Worm (Caenorhabditis elegans) whole organism, late embryonic: ENCODE data around the gene C29E4.12.

Experiments used
- C08G9.2 ChIP-seq: sonication (generic microtip); optimal IDR thresholded peaks from 2 replicates; lab custom pipeline; 2016; ENCODE audit warnings: mild to moderate bottlenecking, missing genetic modification characterization, moderate library complexity, missing compliant biosample characterization
- F13H6.1 ChIP-seq: sonication (generic microtip); optimal IDR thresholded peaks from 2 replicates; lab custom pipeline; 2016; ENCODE audit warnings: missing genetic modification characterization, missing compliant biosample characterization
- T23F11.4 ChIP-seq: fragments of 200-800 bp; sonication (Bioruptor generic); optimal IDR thresholded peaks from 2 replicates; lab custom pipeline; 2018; ENCODE audit warnings: mild to moderate bottlenecking, missing genetic modification characterization, missing compliant biosample characterization
- ama-1 ChIP-seq: fragments of 150-350 bp; optimal IDR thresholded peaks from 2 replicates; lab custom pipeline; 2014
- ceh-14 ChIP-seq: sonication (generic microtip); optimal IDR thresholded peaks from 2 replicates; lab custom pipeline; 2016; ENCODE audit warnings: missing genotype, missing genetic modification characterization, missing compliant biosample characterization
- ceh-18 ChIP-seq: sonication (generic microtip); optimal IDR thresholded peaks from 2 replicates; lab custom pipeline; 2016; ENCODE audit warnings: missing genetic modification characterization, missing compliant biosample characterization
- ceh-19 ChIP-seq: fragments of 200-800 bp; sonication (Bioruptor generic); optimal IDR thresholded peaks from 2 replicates; lab custom pipeline; 2018; ENCODE audit warnings: mild to moderate bottlenecking, missing genetic modification characterization, missing compliant biosample characterization
- ceh-2 ChIP-seq: sonication (generic microtip); optimal IDR thresholded peaks from 2 replicates; lab custom pipeline; 2016; ENCODE audit warnings: missing genotype, missing genetic modification characterization, missing compliant biosample characterization
- ceh-31 ChIP-seq: sonication (generic microtip); optimal IDR thresholded peaks from 2 replicates; lab custom pipeline; 2016; ENCODE audit warnings: missing genetic modification characterization, missing compliant biosample characterization
- ceh-34 ChIP-seq: sonication (generic microtip); optimal IDR thresholded peaks from 2 replicates; lab custom pipeline; 2016; ENCODE audit warnings: mild to moderate bottlenecking, missing genetic modification characterization, missing compliant biosample characterization
- ceh-6 ChIP-seq: fragments of 200-800 bp; sonication (Bioruptor generic); optimal IDR thresholded peaks from 2 replicates; lab custom pipeline; 2018; ENCODE audit warnings: mild to moderate bottlenecking, missing genetic modification characterization, missing compliant biosample characterization
- ceh-9 ChIP-seq: sonication (generic microtip); optimal IDR thresholded peaks from 2 replicates; lab custom pipeline; 2016; ENCODE audit warnings: mild to moderate bottlenecking, missing genetic modification characterization, inconsistent platforms, missing compliant biosample characterization
- che-1 ChIP-seq: sonication (generic microtip); optimal IDR thresholded peaks from 2 replicates; lab custom pipeline; 2016; ENCODE audit warnings: mild to moderate bottlenecking, missing genetic modification characterization, missing compliant biosample characterization
- dmd-4 ChIP-seq: sonication (generic microtip); optimal IDR thresholded peaks from 2 replicates; lab custom pipeline; 2016; ENCODE audit warnings: borderline replicate concordance, missing genetic modification characterization, missing compliant biosample characterization
- elt-2 ChIP-seq: sonication (generic microtip); optimal IDR thresholded peaks from 2 replicates; lab custom pipeline; 2016; ENCODE audit warnings: missing genetic modification reagents, missing genetic modification characterization, missing compliant biosample characterization
- elt-4 ChIP-seq: sonication (generic microtip); optimal IDR thresholded peaks from 2 replicates; lab custom pipeline; 2016; ENCODE audit warnings: missing genetic modification characterization, missing compliant biosample characterization
- ets-4 ChIP-seq: sonication (generic microtip); optimal IDR thresholded peaks from 2 replicates; lab custom pipeline; 2016; ENCODE audit warnings: missing genetic modification characterization, missing compliant biosample characterization
- fax-1 ChIP-seq: sonication (generic microtip); optimal IDR thresholded peaks from 2 replicates; lab custom pipeline; 2016; ENCODE audit warnings: missing genotype, missing genetic modification characterization, missing compliant biosample characterization
- fkh-10 ChIP-seq: fragments of 150-350 bp; optimal IDR thresholded peaks from 2 replicates; lab custom pipeline; 2014; ENCODE audit warnings: missing biosample characterization, missing genetic modification reagents, missing genetic modification characterization
- fkh-6 ChIP-seq: sonication (generic microtip); optimal IDR thresholded peaks from 2 replicates; lab custom pipeline; 2016; ENCODE audit warnings: missing genetic modification characterization, missing compliant biosample characterization
- hlh-13 ChIP-seq: fragments of 200-800 bp; sonication (Bioruptor generic); optimal IDR thresholded peaks from 2 replicates; lab custom pipeline; 2018; ENCODE audit warnings: mild to moderate bottlenecking, missing genetic modification characterization, missing compliant biosample characterization
- hlh-30 ChIP-seq: sonication (generic microtip); optimal IDR thresholded peaks from 2 replicates; lab custom pipeline; 2017; ENCODE audit warnings: antibody characterized with exemption, missing genetic modification characterization, missing compliant biosample characterization; ENCODE audit not compliant: insufficient read depth
- hlh-6 ChIP-seq: sonication (generic microtip); optimal IDR thresholded peaks from 2 replicates; lab custom pipeline; 2016; ENCODE audit warnings: missing genotype, missing genetic modification characterization, missing compliant biosample characterization
- lim-6 ChIP-seq: sonication (generic microtip); optimal IDR thresholded peaks from 2 replicates; lab custom pipeline; 2016; ENCODE audit warnings: missing genetic modification characterization, missing compliant biosample characterization
- madf-2 ChIP-seq: sonication (generic microtip); optimal IDR thresholded peaks from 2 replicates; lab custom pipeline; 2017; ENCODE audit warnings: missing genetic modification characterization, missing compliant biosample characterization
- nfya-1 ChIP-seq: sonication (generic microtip); optimal IDR thresholded peaks from 2 replicates; lab custom pipeline; 2017; ENCODE audit warnings: missing genetic modification characterization, mild to moderate bottlenecking, missing compliant biosample characterization, antibody characterized with exemption, moderate library complexity
- nhr-11 ChIP-seq: fragments of 150-350 bp; optimal IDR thresholded peaks from 2 replicates; lab custom pipeline; 2014; ENCODE audit warnings: missing biosample characterization, missing genetic modification characterization
- nhr-232 ChIP-seq: sonication (generic microtip); optimal IDR thresholded peaks from 2 replicates; lab custom pipeline; 2016; ENCODE audit warnings: missing genetic modification characterization, missing compliant biosample characterization
- pat-9 ChIP-seq: fragments of 200-800 bp; sonication (Bioruptor generic); optimal IDR thresholded peaks from 2 replicates; lab custom pipeline; 2018; ENCODE audit warnings: mild to moderate bottlenecking, missing genetic modification characterization, moderate library complexity, missing compliant biosample characterization
- pha-2 ChIP-seq: sonication (generic microtip); optimal IDR thresholded peaks from 2 replicates; lab custom pipeline; 2017; ENCODE audit warnings: mild to moderate bottlenecking, missing genetic modification characterization, missing compliant biosample characterization
- pha-4 ChIP-seq: fragments of 150-350 bp; optimal IDR thresholded peaks from 2 replicates; lab custom pipeline; 2018; ENCODE audit warnings: missing biosample characterization, missing genetic modification reagents, missing genetic modification characterization
- ref-2 ChIP-seq: sonication (generic microtip); optimal IDR thresholded peaks from 2 replicates; lab custom pipeline; 2016; ENCODE audit warnings: missing genetic modification characterization, missing compliant biosample characterization
- rnt-1 ChIP-seq: sonication (generic microtip); optimal IDR thresholded peaks from 2 replicates; lab custom pipeline; 2016; ENCODE audit warnings: missing genetic modification characterization, missing compliant biosample characterization
- sox-2 ChIP-seq: fragments of 200-800 bp; sonication (Bioruptor generic); IDR thresholded peaks from 2 replicates; pipeline ENCODE4 v1.3.6; 2022; ENCODE audit warnings: missing genetic modification reagents, missing genetic modification characterization, missing compliant biosample characterization
- sox-4 ChIP-seq: sonication (generic microtip); optimal IDR thresholded peaks from 2 replicates; lab custom pipeline; 2017; ENCODE audit warnings: mild to moderate bottlenecking, missing genetic modification characterization, inconsistent platforms, missing compliant biosample characterization
- syd-9 ChIP-seq: sonication (generic microtip); optimal IDR thresholded peaks from 2 replicates; lab custom pipeline; 2016; ENCODE audit warnings: mild to moderate bottlenecking, missing genetic modification characterization, moderate library complexity, missing compliant biosample characterization
- tbx-2 ChIP-seq: sonication (generic microtip); optimal IDR thresholded peaks from 2 replicates; lab custom pipeline; 2016; ENCODE audit warnings: missing genetic modification characterization, missing compliant biosample characterization
- tbx-7 ChIP-seq: sonication (generic microtip); optimal IDR thresholded peaks from 2 replicates; lab custom pipeline; 2016; ENCODE audit warnings: missing genotype, missing genetic modification characterization, missing compliant biosample characterization
- unc-3 ChIP-seq, 2 experiments: fragments of 200-800 bp in 1 of 2; sonication (Bioruptor generic) in 1 of 2; sonication (generic microtip) in 1 of 2; conservative IDR thresholded peaks in 1 of 2; optimal IDR thresholded peaks in 1 of 2; 2 replicates each; pipeline versions ENCODE4 v1.3.6 to Lab custom; 2016 to 2022; ENCODE audit warnings: missing compliant biosample characterization in 2 of 2, missing genetic modification characterization in 2 of 2, missing genetic modification reagents in 1 of 2
- unc-42 ChIP-seq: sonication (generic microtip); optimal IDR thresholded peaks from 2 replicates; lab custom pipeline; 2016; ENCODE audit warnings: missing genotype, missing genetic modification characterization, missing compliant biosample characterization
- unc-55 ChIP-seq: sonication (generic microtip); optimal IDR thresholded peaks from 2 replicates; lab custom pipeline; 2017; ENCODE audit warnings: missing biosample characterization, missing genetic modification reagents, missing genetic modification characterization

The C29E4.12 gene

DNA sequence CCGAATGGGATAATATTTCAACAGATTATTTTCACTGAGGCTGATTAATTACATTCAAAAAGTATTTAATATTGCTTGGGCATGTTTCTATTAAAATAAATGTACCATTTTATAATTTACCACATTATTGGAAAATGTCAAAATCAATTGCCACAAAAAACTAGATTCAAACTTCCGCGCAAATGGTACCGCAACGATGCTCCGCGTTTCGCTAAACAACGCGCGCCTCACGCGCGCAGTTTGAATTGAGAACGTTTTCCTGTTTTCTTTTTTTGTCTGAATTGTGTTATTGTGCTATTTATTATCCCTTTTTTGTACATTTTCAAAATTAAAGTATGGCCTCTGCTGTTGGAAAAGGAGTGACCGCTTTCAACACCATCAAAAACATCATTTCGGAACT, at the start of gene C29E4.12:
TSS of gene C29E4.12 (plus strand) at position 333 of the 400 bp plus-strand sequence.
- TF ChIP-seq unc-55 (GFP tag; lab: Kevin White, UChicago), result no peak
- peak; percentile 56 for TF ChIP-seq nfya-1 (tag; lab: Kevin White, UChicago)

DNA sequence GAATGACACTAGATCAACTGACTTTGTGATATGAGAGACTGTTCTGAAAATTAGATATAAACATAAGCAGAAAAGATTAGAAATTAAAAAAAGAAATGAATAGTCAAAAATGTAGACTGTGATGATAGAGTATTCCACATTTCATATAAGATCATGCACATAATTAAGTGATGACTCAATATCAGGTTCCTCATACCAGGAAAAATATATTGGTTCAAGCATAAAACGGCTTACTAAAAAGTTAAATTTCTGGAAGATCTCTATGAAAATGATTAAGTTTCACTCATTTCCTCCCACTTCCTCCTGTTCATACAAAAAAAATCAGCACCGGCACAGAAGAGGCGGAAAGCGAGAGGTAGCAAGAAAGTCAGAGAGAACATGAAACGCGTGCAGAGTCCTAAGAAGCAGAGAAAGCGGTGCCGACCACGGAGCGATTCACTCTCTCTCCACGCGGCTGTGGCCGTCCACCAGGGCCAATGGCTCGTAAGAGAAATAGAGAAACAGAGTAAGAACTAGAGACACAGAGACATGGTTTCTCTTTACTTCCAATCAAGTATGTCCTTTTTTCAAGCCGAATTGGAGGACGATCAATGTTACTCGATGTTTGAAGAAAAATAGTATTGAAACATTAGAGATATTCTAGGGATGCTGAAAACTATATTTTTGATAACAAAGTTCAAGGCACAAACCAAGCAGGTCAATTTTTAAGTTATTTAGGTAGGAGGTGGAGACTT, 49.2 kb upstream of the C29E4.12 start, which contains the start of the genes ZK688.5 and fahd-1:
TSS of gene ZK688.5 (minus strand) at position 51 of the 734 bp plus-strand sequence.
TSS of gene fahd-1 (plus strand) at position 684 of the 734 bp plus-strand sequence.
- peak; percentile 79 for TF ChIP-seq ceh-18 (tag; lab: Kevin White, UChicago)
- no peak for TF ChIP-seq hlh-6
- TF ChIP-seq T23F11.4 (GFP tag; lab: Kevin White, UChicago), result no peak
- no peak for TF ChIP-seq C08G9.2 (tag; lab: Kevin White, UChicago)
- TF ChIP-seq nfya-1 (tag; lab: Kevin White, UChicago), result peak; percentile 91
- TF ChIP-seq ceh-19 (GFP tag; lab: Kevin White, UChicago), result no peak
- peak; percentile 61 for TF ChIP-seq rnt-1 (tag; lab: Kevin White, UChicago)
- TF ChIP-seq hlh-30 (tag; lab: Kevin White, UChicago), result peak; percentile 61
- no peak for TF ChIP-seq fax-1 (tag; lab: Kevin White, UChicago)
- TF ChIP-seq ref-2 (tag; lab: Kevin White, UChicago), result peak; percentile 57
- TF ChIP-seq tbx-2 (tag; lab: Kevin White, UChicago), result peak; percentile 63
- TF ChIP-seq ceh-6, result no peak
- no peak for TF ChIP-seq nhr-11 (tag; lab: Kevin White, UChicago)
- peak; percentile 66 for TF ChIP-seq unc-55 (GFP tag; lab: Kevin White, UChicago)
- TF ChIP-seq pha-4 (tag; lab: Kevin White, UChicago), result no peak
- TF ChIP-seq unc-3 (GFP tag; conservative IDR thresholded peaks at IDR 0.05; lab: Robert Waterston, UW), result no peak
- TF ChIP-seq unc-3 (tag; optimal IDR thresholded peaks at IDR 0.05; lab: Kevin White, UChicago), result no peak
- no peak for TF ChIP-seq unc-42 (tag; lab: Kevin White, UChicago)
- no peak for TF ChIP-seq fkh-6 (tag; lab: Kevin White, UChicago)
- TF ChIP-seq fkh-10 (GFP tag; lab: Kevin White, UChicago), result no peak
- no peak for TF ChIP-seq pat-9 (tag; lab: Kevin White, UChicago)
- no peak for TF ChIP-seq sox-4 (tag; lab: Kevin White, UChicago)
- no peak for TF ChIP-seq elt-4 (tag; lab: Kevin White, UChicago)
- TF ChIP-seq ceh-31 (tag; lab: Kevin White, UChicago), result peak; percentile 78
- TF ChIP-seq ets-4 (tag; lab: Kevin White, UChicago), result peak; percentile 21
- TF ChIP-seq nhr-232, result no peak
- no peak for TF ChIP-seq sox-2 (GFP tag; lab: Robert Waterston, UW)
- no peak for TF ChIP-seq pha-2
- peak; percentile 80 for TF ChIP-seq ceh-34 (tag; lab: Kevin White, UChicago)
- peak; percentile 65 for TF ChIP-seq elt-2 (tag; lab: Kevin White, UChicago)
- TF ChIP-seq hlh-13 (GFP tag; lab: Kevin White, UChicago), result no peak
- TF ChIP-seq ceh-9 (tag; lab: Kevin White, UChicago), result no peak
- TF ChIP-seq madf-2, result no peak
- TF ChIP-seq ceh-2, result peak; percentile 31
- TF ChIP-seq ceh-14 (tag; lab: Kevin White, UChicago), result peak; percentile 36
- no peak for TF ChIP-seq lim-6 (tag; lab: Kevin White, UChicago)
- TF ChIP-seq che-1 (tag; lab: Kevin White, UChicago), result no peak
- TF ChIP-seq F13H6.1 (tag; lab: Kevin White, UChicago), result peak; percentile 19
- no peak for TF ChIP-seq dmd-4 (tag; lab: Kevin White, UChicago)
- TF ChIP-seq tbx-7, result no peak
- peak; percentile 16 for TF ChIP-seq syd-9
- TF ChIP-seq ama-1 (lab: Kevin White, UChicago), result no peak
